Worm (Caenorhabditis elegans): ENCODE results near the gene lat-2.

Gene lat-2

DNA sequence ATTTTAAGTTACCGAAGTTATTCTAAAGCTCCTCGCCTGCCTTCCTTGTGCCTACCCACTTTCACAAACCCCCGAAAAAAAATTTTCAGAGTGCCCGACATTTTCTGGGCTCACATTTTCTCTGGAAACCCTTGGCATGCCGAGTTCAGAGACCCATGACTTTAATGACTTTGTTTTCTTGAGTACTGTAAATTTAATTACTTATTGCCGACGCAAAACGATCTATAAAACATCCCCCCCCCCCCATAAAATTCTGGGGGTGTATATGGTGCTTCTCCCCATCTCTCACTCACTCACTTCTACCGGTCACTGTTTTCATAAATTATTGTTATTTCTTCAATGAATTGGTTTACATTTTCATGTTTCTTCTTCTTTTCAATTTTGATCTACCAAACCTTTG lies 9.1 kb downstream of the lat-2 start, which contains the start of gene try-9:
Gene try-9, plus strand, starts transcription at position 301 of the 400 bp plus-strand sequence.
- TF ChIP-seq efl-1 (GFP tag; optimal IDR thresholded peaks at IDR 0.05) = no peak
- no peak for TF ChIP-seq cebp-1 (GFP tag; IDR thresholded peaks at IDR 0.05)
- TF ChIP-seq cebp-1 (tag; optimal IDR thresholded peaks at IDR 0.05) = no peak
- no peak for TF ChIP-seq rcor-1 (GFP tag; IDR thresholded peaks at IDR 0.05)
- TF ChIP-seq ama-1 (optimal IDR thresholded peaks at IDR 0.05) = no peak
- TF ChIP-seq ama-1 (GFP tag; optimal IDR thresholded peaks at IDR 0.05) = no peak

DNA sequence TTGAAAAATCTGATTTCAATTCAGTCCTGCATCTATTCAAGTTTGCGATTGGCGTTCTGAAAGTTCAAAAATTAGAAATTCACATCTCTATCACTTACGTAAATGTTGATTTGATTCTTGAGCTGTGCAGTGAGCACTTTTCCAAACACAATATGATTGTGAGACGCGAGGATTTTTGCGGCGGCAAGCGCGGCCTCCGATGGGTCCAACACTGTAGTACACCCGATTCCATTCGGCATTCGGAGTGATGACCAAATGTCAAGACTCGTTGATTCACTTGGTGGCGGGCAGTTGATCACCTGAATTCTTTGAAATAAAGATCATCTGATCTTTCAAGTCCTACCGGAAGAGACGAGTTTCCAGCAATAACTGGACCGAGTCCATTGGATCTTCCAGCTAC lies 10.8 kb downstream of the lat-2 start:
- TF ChIP-seq efl-1 (GFP tag; optimal IDR thresholded peaks at IDR 0.05) (no peak), lin-26 (GFP tag; IDR thresholded peaks at IDR 0.05) (no peak), F57C9.4 (tag; optimal IDR thresholded peaks at IDR 0.05) (no peak), repo-1 (tag; optimal IDR thresholded peaks at IDR 0.05) (no peak), hsf-1 (GFP tag; IDR thresholded peaks at IDR 0.05) (no peak), mes-4 (tag; optimal IDR thresholded peaks at IDR 0.05) (no peak), D2030.7 (GFP tag; IDR thresholded peaks at IDR 0.05) (no peak), lsy-27 (tag; optimal IDR thresholded peaks at IDR 0.05; ENCODE audit: borderline replicate concordance, insufficient read depth) (no peak), tbx-9 (tag; optimal IDR thresholded peaks at IDR 0.05; ENCODE audit: borderline replicate concordance) (no peak)

DNA sequence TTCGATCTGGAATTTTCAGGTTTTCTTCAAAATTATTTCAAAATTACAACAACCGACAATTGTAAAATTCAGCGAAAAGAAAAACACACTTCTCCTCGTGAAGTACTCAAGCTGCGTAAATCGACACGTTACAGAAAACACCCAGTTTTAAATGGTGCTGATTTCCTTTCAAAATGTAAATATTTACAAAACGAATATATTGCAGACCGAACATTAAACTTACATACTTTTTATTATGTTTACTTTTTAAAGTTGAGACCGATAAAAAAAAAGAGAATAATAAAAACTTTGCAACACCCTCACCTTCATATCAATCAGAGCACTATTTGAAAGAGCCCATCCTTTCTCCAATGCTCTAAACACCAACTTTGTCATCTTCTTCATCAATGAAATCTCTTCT lies 12.0 kb downstream of the lat-2 start:
- TF ChIP-seq unc-130 (GFP tag; optimal IDR thresholded peaks at IDR 0.05) (no peak), atf-7 (tag; optimal IDR thresholded peaks at IDR 0.05) (no peak)

DNA sequence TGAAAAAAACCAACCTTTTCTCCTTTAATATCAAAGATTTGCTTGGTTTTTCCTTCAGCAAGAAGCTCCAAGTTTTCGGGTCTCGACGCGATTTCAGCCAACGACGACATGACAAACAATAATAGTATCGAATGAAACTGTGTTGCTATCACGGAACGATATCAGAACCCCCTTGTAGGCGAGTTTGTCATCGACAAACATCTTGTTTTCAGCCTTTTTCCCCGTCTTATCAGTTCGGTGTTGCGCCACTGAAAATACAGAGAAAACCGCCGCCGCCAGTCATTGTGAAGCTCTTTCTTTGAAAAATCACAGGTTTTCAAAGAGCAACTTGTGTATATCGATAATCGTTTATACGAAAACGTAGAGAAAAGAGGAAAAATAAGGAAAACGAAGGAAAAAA lies 13.5 kb downstream of the lat-2 start, which contains the start of gene paic-1:
Gene paic-1, minus strand, starts transcription at position 120 of the 400 bp plus-strand sequence.
- no peak for TF ChIP-seq ceh-79 (tag; optimal IDR thresholded peaks at IDR 0.05)
- no peak for TF ChIP-seq ztf-22 (GFP tag; optimal IDR thresholded peaks at IDR 0.05)
- no peak for TF ChIP-seq F49E8.2 (tag; optimal IDR thresholded peaks at IDR 0.05; ENCODE audit: insufficient read depth)
- TF ChIP-seq Y79H2A.3 (GFP tag; conservative IDR thresholded peaks at IDR 0.05) = 0 out of 2 replicates have a peak, but pooled peaks have one; percentile 19
- TF ChIP-seq F37B4.10 (GFP tag; IDR thresholded peaks at IDR 0.05) = no peak
- no peak for TF ChIP-seq efl-1 (GFP tag; optimal IDR thresholded peaks at IDR 0.05)
- TF ChIP-seq T07F8.4 (tag; optimal IDR thresholded peaks at IDR 0.05) = no peak
- TF ChIP-seq sptf-2 (GFP tag; optimal IDR thresholded peaks at IDR 0.05) = no peak
- TF ChIP-seq hmg-20 (GFP tag; IDR thresholded peaks at IDR 0.05) = 0 out of 2 replicates have a peak, but pooled peaks have one; percentile 3
- no peak for TF ChIP-seq lsy-27 (tag; optimal IDR thresholded peaks at IDR 0.05; ENCODE audit: borderline replicate concordance, insufficient read depth)
- no peak for TF ChIP-seq ztf-28 (GFP tag; IDR thresholded peaks at IDR 0.05)
- no peak for TF ChIP-seq unc-130 (GFP tag; optimal IDR thresholded peaks at IDR 0.05)
- TF ChIP-seq F57A8.1 (GFP tag; optimal IDR thresholded peaks at IDR 0.05) = no peak
- no peak for TF ChIP-seq rcor-1 (GFP tag; IDR thresholded peaks at IDR 0.05)
- TF ChIP-seq F39B2.1 (GFP tag; IDR thresholded peaks at IDR 0.05) = no peak
- TF ChIP-seq let-526 (GFP tag; IDR thresholded peaks at IDR 0.05) = no peak
- no peak for TF ChIP-seq madf-10 (tag; optimal IDR thresholded peaks at IDR 0.05)
- no peak for TF ChIP-seq Y56A3A.18 (GFP tag; IDR thresholded peaks at IDR 0.05)
- no peak for TF ChIP-seq hsf-1 (GFP tag; IDR thresholded peaks at IDR 0.05)
- no peak for TF ChIP-seq nfyb-1 (GFP tag; IDR thresholded peaks at IDR 0.05)
- TF ChIP-seq Y53F4B.3 (GFP tag; IDR thresholded peaks at IDR 0.05) = no peak
- TF ChIP-seq let-607 (tag; optimal IDR thresholded peaks at IDR 0.05) = no peak
- peak; percentile 20 for TF ChIP-seq lin-54 (GFP tag; optimal IDR thresholded peaks at IDR 0.05)
- TF ChIP-seq atf-7 (tag; optimal IDR thresholded peaks at IDR 0.05) = no peak
- no peak for TF ChIP-seq nhr-179 (tag; optimal IDR thresholded peaks at IDR 0.05)
- no peak for TF ChIP-seq lsl-1 (GFP tag; optimal IDR thresholded peaks at IDR 0.05)
- TF ChIP-seq ceh-58 (GFP tag; IDR thresholded peaks at IDR 0.05) = no peak
- TF ChIP-seq lin-26 (GFP tag; IDR thresholded peaks at IDR 0.05) = peak; percentile 44; the same call in 1 of the 2 replicates
- TF ChIP-seq gei-17 (GFP tag; optimal IDR thresholded peaks at IDR 0.05) = no peak
- peak; percentile 27 for TF ChIP-seq lin-40 (tag; optimal IDR thresholded peaks at IDR 0.05)
- peak; percentile 27 for TF ChIP-seq ZK185.1 (tag; optimal IDR thresholded peaks at IDR 0.05; ENCODE audit: poor library complexity, severe bottlenecking)
- no peak for TF ChIP-seq die-1 (tag; optimal IDR thresholded peaks at IDR 0.05)
- no peak for TF ChIP-seq pha-4 (tag; optimal IDR thresholded peaks at IDR 0.05)
- TF ChIP-seq madf-3 (GFP tag; IDR thresholded peaks at IDR 0.05) = 0 out of 2 replicates have a peak, but pooled peaks have one; percentile 11

Data from whole organism, young adult.